Worm (Caenorhabditis elegans) whole organism, L3 larva: ENCODE measurements around the gene F35H8.2.

Source experiments
- R02D3.7 ChIP-seq: fragments of 150-350 bp; optimal IDR thresholded peaks from 2 replicates; lab custom pipeline; 2014; ENCODE audit warnings: missing biosample characterization, missing genetic modification characterization
- ZK546.5 ChIP-seq: sonication (generic microtip); optimal IDR thresholded peaks from 2 replicates; lab custom pipeline; 2017; ENCODE audit warnings: missing biosample characterization, missing genetic modification characterization
- ama-1 ChIP-seq: fragments of 150-350 bp; optimal IDR thresholded peaks from 2 replicates; lab custom pipeline; 2018
- ceh-16 ChIP-seq: sonication (generic microtip); optimal IDR thresholded peaks from 2 replicates; lab custom pipeline; 2017; ENCODE audit warnings: missing biosample characterization, missing genetic modification characterization
- ceh-28 ChIP-seq: fragments of 150-350 bp; optimal IDR thresholded peaks from 2 replicates; lab custom pipeline; 2014; ENCODE audit warnings: missing biosample characterization, missing genetic modification reagents, missing genetic modification characterization
- ceh-82 ChIP-seq: fragments of 150-350 bp; optimal IDR thresholded peaks from 2 replicates; lab custom pipeline; 2014; ENCODE audit warnings: missing biosample characterization, missing genetic modification characterization
- ceh-9 ChIP-seq: sonication (generic microtip); optimal IDR thresholded peaks from 2 replicates; lab custom pipeline; 2018; ENCODE audit warnings: missing biosample characterization, missing genetic modification characterization
- egl-27 ChIP-seq: sonication (generic microtip); optimal IDR thresholded peaks from 4 replicates; lab custom pipeline; 2017; ENCODE audit warnings: missing biosample characterization, missing genetic modification reagents, missing genetic modification characterization
- elt-1 ChIP-seq: fragments of 150-350 bp; optimal IDR thresholded peaks from 2 replicates; lab custom pipeline; 2014; ENCODE audit warnings: missing biosample characterization, missing genetic modification characterization
- elt-2 ChIP-seq: sonication (generic microtip); optimal IDR thresholded peaks from 2 replicates; lab custom pipeline; 2016; ENCODE audit warnings: missing genetic modification reagents, mild to moderate bottlenecking, missing genetic modification characterization, missing compliant biosample characterization
- fkh-10 ChIP-seq: sonication (generic microtip); optimal IDR thresholded peaks from 2 replicates; lab custom pipeline; 2017; ENCODE audit warnings: missing biosample characterization, missing genetic modification reagents, missing genetic modification characterization
- fkh-2 ChIP-seq: fragments of 150-350 bp; optimal IDR thresholded peaks from 2 replicates; lab custom pipeline; 2014; ENCODE audit warnings: missing biosample characterization, missing genetic modification reagents, missing genetic modification characterization
- fos-1 ChIP-seq: fragments of 150-350 bp; optimal IDR thresholded peaks from 2 replicates; lab custom pipeline; 2014; ENCODE audit warnings: missing biosample characterization, missing genetic modification characterization
- hmg-11 ChIP-seq: sonication (generic microtip); optimal IDR thresholded peaks from 2 replicates; lab custom pipeline; 2016; ENCODE audit warnings: missing genetic modification characterization, missing compliant biosample characterization
- jun-1 ChIP-seq: fragments of 150-350 bp; optimal IDR thresholded peaks from 2 replicates; lab custom pipeline; 2014; ENCODE audit warnings: missing biosample characterization, missing genetic modification reagents, missing genetic modification characterization
- lin-39 ChIP-seq: fragments of 150-350 bp; optimal IDR thresholded peaks from 2 replicates; lab custom pipeline; 2018; ENCODE audit warnings: missing biosample characterization, missing genetic modification reagents, missing genetic modification characterization
- lsy-12 ChIP-seq: sonication (generic microtip); optimal IDR thresholded peaks from 2 replicates; lab custom pipeline; 2016; ENCODE audit warnings: mild to moderate bottlenecking, missing genetic modification characterization, missing compliant biosample characterization
- mdl-1 ChIP-seq: fragments of 150-350 bp; optimal IDR thresholded peaks from 2 replicates; lab custom pipeline; 2014; ENCODE audit warnings: missing biosample characterization, missing genetic modification characterization
- mml-1 ChIP-seq: fragments of 150-350 bp; sonication (generic microtip); optimal IDR thresholded peaks from 3 replicates; lab custom pipeline; 2014; ENCODE audit warnings: missing biosample characterization, missing genetic modification characterization
- nfya-1 ChIP-seq: sonication (generic microtip); optimal IDR thresholded peaks from 2 replicates; lab custom pipeline; 2017; ENCODE audit warnings: missing genetic modification characterization, mild to moderate bottlenecking, missing compliant biosample characterization, antibody characterized with exemption, moderate library complexity; ENCODE audit not compliant: insufficient read depth
- nhr-12 ChIP-seq: fragments of 150-350 bp; optimal IDR thresholded peaks from 2 replicates; lab custom pipeline; 2014; ENCODE audit warnings: missing biosample characterization, missing genetic modification characterization
- nhr-237 ChIP-seq: fragments of 150-350 bp; optimal IDR thresholded peaks from 2 replicates; lab custom pipeline; 2014; ENCODE audit warnings: missing biosample characterization, missing genetic modification characterization
- nhr-28 ChIP-seq: fragments of 150-350 bp; optimal IDR thresholded peaks from 2 replicates; lab custom pipeline; 2014; ENCODE audit warnings: missing biosample characterization, missing genetic modification characterization
- nhr-43 ChIP-seq: sonication (generic microtip); optimal IDR thresholded peaks from 2 replicates; lab custom pipeline; 2016; ENCODE audit warnings: mild to moderate bottlenecking, missing genetic modification characterization, missing compliant biosample characterization; ENCODE audit not compliant: poor library complexity, severe bottlenecking
- nhr-67 ChIP-seq: fragments of 150-350 bp; optimal IDR thresholded peaks from 2 replicates; lab custom pipeline; 2014; ENCODE audit warnings: missing biosample characterization, missing genetic modification characterization
- nhr-77 ChIP-seq: fragments of 150-350 bp; optimal IDR thresholded peaks from 2 replicates; lab custom pipeline; 2014; ENCODE audit warnings: missing biosample characterization, missing genetic modification characterization
- pqm-1 ChIP-seq: fragments of 150-350 bp; optimal IDR thresholded peaks from 2 replicates; lab custom pipeline; 2017; ENCODE audit warnings: missing biosample characterization, missing genetic modification characterization, inconsistent platforms
- sea-2 ChIP-seq: fragments of 150-350 bp; sonication (generic microtip); optimal IDR thresholded peaks from 4 replicates; lab custom pipeline; 2014; ENCODE audit warnings: missing biosample characterization, missing genetic modification reagents, missing genetic modification characterization
- snpc-4 ChIP-seq: fragments of 150-350 bp; optimal IDR thresholded peaks from 2 replicates; lab custom pipeline; 2014; ENCODE audit warnings: missing biosample characterization, missing genetic modification characterization
- tbx-2 ChIP-seq: sonication (generic microtip); optimal IDR thresholded peaks from 2 replicates; lab custom pipeline; 2016; ENCODE audit warnings: mild to moderate bottlenecking, missing genetic modification characterization, missing compliant biosample characterization
- unc-62 ChIP-seq: fragments of 150-350 bp; sonication (generic microtip); optimal IDR thresholded peaks from 4 replicates; lab custom pipeline; 2014; ENCODE audit warnings: missing biosample characterization, missing genetic modification reagents, missing genetic modification characterization
- zag-1 ChIP-seq: fragments of 150-350 bp; optimal IDR thresholded peaks from 2 replicates; lab custom pipeline; 2014; ENCODE audit warnings: missing biosample characterization, missing genetic modification characterization
- ztf-11 ChIP-seq: fragments of 150-350 bp; optimal IDR thresholded peaks from 2 replicates; lab custom pipeline; 2014; ENCODE audit warnings: missing biosample characterization, missing genetic modification characterization
- ztf-4 ChIP-seq: fragments of 150-350 bp; optimal IDR thresholded peaks from 2 replicates; lab custom pipeline; 2014; ENCODE audit warnings: missing biosample characterization, missing genetic modification characterization

Gene F35H8.2

DNA sequence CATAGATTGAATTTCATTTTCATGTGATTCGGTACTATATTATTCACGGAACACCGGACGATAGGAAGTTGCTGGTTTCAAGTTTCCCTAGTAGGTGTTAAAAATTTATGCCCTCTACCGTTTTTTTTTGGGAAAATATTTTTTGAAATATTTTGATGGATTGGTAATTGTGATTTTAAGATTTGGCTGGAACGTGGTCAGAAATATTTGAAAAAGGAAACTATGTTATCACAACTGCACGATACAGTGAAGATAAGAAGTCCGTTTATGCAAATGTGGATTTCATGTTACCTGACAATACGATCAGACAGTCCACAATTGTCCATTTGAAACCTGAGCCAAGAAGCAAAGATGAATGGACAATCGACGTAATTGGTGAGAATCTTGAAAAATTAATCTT, 32.3 kb upstream of the F35H8.2 start, which contains the start of gene AH6.17:
AH6.17 (plus strand) TSS at position 185 of the 400 bp plus-strand sequence.
- no peak for TF ChIP-seq ZK546.5 (tag; lab: Kevin White, UChicago)
- no peak for TF ChIP-seq nhr-43 (tag; lab: Kevin White, UChicago)

DNA sequence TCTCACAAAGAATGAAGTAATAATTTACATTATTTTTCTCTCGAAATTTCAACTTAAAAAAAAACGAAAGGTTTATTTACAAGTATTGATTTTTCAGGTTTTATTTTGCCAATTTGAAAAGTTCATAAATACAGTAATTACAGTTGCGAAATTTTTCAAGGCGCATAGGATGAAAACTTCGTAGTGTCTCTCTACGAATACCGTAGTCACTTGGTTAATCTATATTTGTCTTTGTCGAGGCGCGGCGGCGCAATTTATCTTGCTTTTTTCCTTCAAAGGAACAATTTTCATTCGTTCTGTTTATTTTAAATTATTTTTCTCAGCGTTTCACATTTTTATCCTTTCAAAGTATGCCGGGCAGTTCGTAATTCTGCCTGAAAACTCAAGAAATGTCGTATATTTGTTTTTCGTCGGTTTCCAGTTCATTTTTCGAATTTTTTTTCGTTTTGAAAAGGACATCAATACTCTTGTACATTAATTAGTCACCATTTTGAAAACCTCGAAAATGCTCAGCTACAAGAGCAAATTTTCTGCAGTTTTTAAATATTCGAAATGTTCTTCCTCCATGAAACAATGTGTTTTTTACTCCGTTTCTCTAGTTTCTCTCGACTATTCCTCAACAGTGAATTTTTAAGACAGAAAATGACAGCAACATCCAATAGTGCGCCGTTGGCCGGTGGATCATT, 31.6 kb upstream of the F35H8.2 start, which contains the start of gene mex-6:
mex-6 (plus strand) TSS at position 636 of the 686 bp plus-strand sequence.
- no peak for TF ChIP-seq pqm-1 (tag; lab: Kevin White, UChicago)

- TF ChIP-seq snpc-4 (tag; lab: Kevin White, UChicago) (no peak), nhr-67 (no peak), ceh-9 (tag; lab: Kevin White, UChicago) (no peak), unc-62 (GFP tag; lab: Kevin White, UChicago) (no peak), ceh-82 (tag; lab: Kevin White, UChicago) (no peak), fkh-2 (tag; lab: Kevin White, UChicago) (no peak), ceh-28 (tag; lab: Kevin White, UChicago) (no peak), zag-1 (tag; lab: Kevin White, UChicago) (no peak), nhr-237 (no peak), pqm-1 (tag; lab: Kevin White, UChicago) (no peak), ama-1 (lab: Kevin White, UChicago) (no peak), ztf-4 (no peak), lin-39 (tag; lab: Kevin White, UChicago) (no peak), mdl-1 (tag; lab: Kevin White, UChicago) (no peak), ztf-11 (tag; lab: Kevin White, UChicago) (no peak)
Measured at ce11 chrII:9528480-9528879, 26.8 kb upstream of the F35H8.2 start, which contains the start of gene sra-2. sra-2 (plus strand) TSS chrII:9528780.

DNA sequence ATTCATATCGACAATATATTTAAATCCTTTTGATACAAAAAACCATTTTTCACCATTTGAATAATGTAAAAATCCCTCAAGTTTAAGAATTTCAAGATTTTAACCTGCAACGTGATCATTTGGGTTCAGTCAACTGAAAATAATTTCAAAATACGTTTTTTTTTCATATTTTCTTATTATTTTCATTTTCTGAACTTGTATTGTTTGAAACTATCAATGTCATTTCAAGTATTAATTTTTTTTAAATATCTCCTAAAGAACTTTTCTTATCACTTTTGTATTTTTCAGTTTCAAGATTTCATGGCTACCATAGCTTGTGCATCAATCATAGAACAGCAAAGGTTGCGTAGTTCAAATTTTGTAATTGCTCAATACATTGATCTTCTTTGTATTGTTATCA, 23.3 kb upstream of the F35H8.2 start, which contains the start of gene sra-9:
sra-9 (plus strand) TSS at position 301 of the 400 bp plus-strand sequence.
- TF ChIP-seq ceh-28 (tag; lab: Kevin White, UChicago) = no peak
- TF ChIP-seq nhr-12 (tag; lab: Kevin White, UChicago) = no peak
- TF ChIP-seq tbx-2 (tag; lab: Kevin White, UChicago) = no peak
- TF ChIP-seq mdl-1 (tag; lab: Kevin White, UChicago) = no peak
- no peak for TF ChIP-seq sea-2 (GFP tag; lab: Kevin White, UChicago)
- no peak for TF ChIP-seq unc-62 (GFP tag; lab: Kevin White, UChicago)
- no peak for TF ChIP-seq mml-1 (tag; lab: Kevin White, UChicago)
- no peak for TF ChIP-seq ztf-4
- TF ChIP-seq ama-1 (lab: Kevin White, UChicago) = no peak
- no peak for TF ChIP-seq nhr-77 (tag; lab: Kevin White, UChicago)
- TF ChIP-seq ztf-11 (tag; lab: Kevin White, UChicago) = no peak
- TF ChIP-seq fos-1 (tag; lab: Kevin White, UChicago) = no peak
- no peak for TF ChIP-seq hmg-11 (tag; lab: Kevin White, UChicago)
- no peak for TF ChIP-seq nhr-43 (tag; lab: Kevin White, UChicago)
- TF ChIP-seq jun-1 (tag; lab: Kevin White, UChicago) = no peak
- no peak for TF ChIP-seq fkh-10 (GFP tag; lab: Kevin White, UChicago)
- no peak for TF ChIP-seq nhr-28 (tag; lab: Kevin White, UChicago)
- TF ChIP-seq, all 47 proteins: peak for 0

DNA sequence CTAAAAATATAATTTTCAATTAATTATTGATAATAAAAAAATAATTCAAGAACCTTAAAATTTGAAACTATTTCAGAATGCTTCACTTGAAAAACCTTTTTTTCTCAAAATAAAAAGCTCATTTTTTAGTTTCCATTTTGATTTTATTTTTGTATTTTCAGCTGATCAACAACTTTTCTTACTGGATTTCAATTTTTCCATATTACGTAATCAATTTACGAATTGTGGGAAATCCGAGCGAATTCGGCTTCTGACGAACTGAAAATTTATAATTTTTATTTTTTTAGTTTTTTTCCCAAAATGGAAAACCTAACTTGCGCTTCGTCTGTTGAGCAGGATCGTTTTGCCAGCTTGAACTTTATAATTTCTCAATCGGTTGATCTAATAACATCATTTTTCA, 17.9 kb upstream of the F35H8.2 start, which contains the start of gene sra-8:
sra-8 (plus strand) TSS at position 301 of the 400 bp plus-strand sequence.
- no peak for TF ChIP-seq mdl-1 (tag; lab: Kevin White, UChicago)
- TF ChIP-seq lsy-12 (tag; lab: Kevin White, UChicago) = no peak
- no peak for TF ChIP-seq egl-27 (tag; lab: Kevin White, UChicago)
- no peak for TF ChIP-seq ceh-16 (tag; lab: Kevin White, UChicago)
- TF ChIP-seq fkh-2 (tag; lab: Kevin White, UChicago) = no peak
- TF ChIP-seq nfya-1 (tag; lab: Kevin White, UChicago) = no peak
- TF ChIP-seq elt-2 (tag; lab: Kevin White, UChicago) = no peak
- no peak for TF ChIP-seq nhr-43 (tag; lab: Kevin White, UChicago)
- TF ChIP-seq ztf-11 (tag; lab: Kevin White, UChicago) = no peak
- no peak for TF ChIP-seq elt-1 (tag; lab: Kevin White, UChicago)
- no peak for TF ChIP-seq R02D3.7 (tag; lab: Kevin White, UChicago)
- TF ChIP-seq ceh-9 (tag; lab: Kevin White, UChicago) = no peak
- TF ChIP-seq, all 47 proteins: peak for 0
